Worm (Caenorhabditis elegans) whole organism, L4/young adult: ENCODE results near the gene mrps-9.

Experiments used
- W03F9.2 ChIP-seq: fragments of 150-350 bp; optimal IDR thresholded peaks from 2 replicates; lab custom pipeline; 2014; ENCODE audit warnings: missing biosample characterization, missing genetic modification characterization
- dao-5 ChIP-seq: sonication (generic microtip); optimal IDR thresholded peaks from 2 replicates; lab custom pipeline; 2016; ENCODE audit warnings: missing genotype, missing genetic modification characterization, moderate library complexity, missing compliant biosample characterization
- him-1 ChIP-seq: sonication (generic microtip); optimal IDR thresholded peaks from 2 replicates; lab custom pipeline; 2016; ENCODE audit warnings: missing genotype, missing genetic modification reagents, missing genetic modification characterization, missing compliant biosample characterization

Gene mrps-9

ce11 chrIII:8265753-8266152 is at the start of gene mrps-9:
Gene mrps-9 (plus strand): TSS chrIII:8266062.
- TF ChIP-seq dao-5 = no peak
- TF ChIP-seq him-1 (tag; lab: Kevin White, UChicago) = no peak
- TF ChIP-seq W03F9.2 (tag; lab: Kevin White, UChicago) = peak; percentile 13

- TF ChIP-seq him-1 (tag; lab: Kevin White, UChicago) (no peak), dao-5 (no peak), W03F9.2 (tag; lab: Kevin White, UChicago) (no peak)
These were observed 49.6 kb upstream of the mrps-9 start, which contains the start of gene unc-86 for ce11 chrIII:8216224-8216623. Gene unc-86 (minus strand): TSS chrIII:8216336.

- TF ChIP-seq him-1 (tag; lab: Kevin White, UChicago) (no peak), dao-5 (no peak), W03F9.2 (tag; lab: Kevin White, UChicago) (no peak)
These were observed 47.9 kb upstream of the mrps-9 start, which contains the start of gene C30A5.16 for ce11 chrIII:8217919-8218318. Gene C30A5.16 (plus strand): TSS chrIII:8218219.

- no peak for TF ChIP-seq dao-5
- no peak for TF ChIP-seq W03F9.2 (tag; lab: Kevin White, UChicago)
- TF ChIP-seq him-1 (tag; lab: Kevin White, UChicago) = no peak
These were observed 45.8 kb upstream of the mrps-9 start for ce11 chrIII:8220081-8220480.

- TF ChIP-seq W03F9.2 (tag; lab: Kevin White, UChicago) (no peak), him-1 (tag; lab: Kevin White, UChicago) (no peak), dao-5 (no peak)
These were observed 41.1 kb upstream of the mrps-9 start, which contains the start of gene mob-4 for ce11 chrIII:8224769-8225168. Gene mob-4 (plus strand): TSS chrIII:8225097.

- TF ChIP-seq him-1 (tag; lab: Kevin White, UChicago) (no peak), dao-5 (no peak), W03F9.2 (tag; lab: Kevin White, UChicago) (no peak)
These were observed 39.7 kb upstream of the mrps-9 start, which contains the start of gene rfs-1 for ce11 chrIII:8226178-8226577. Gene rfs-1 (plus strand): TSS chrIII:8226478.

ce11 chrIII:8227511-8227910 is 38.4 kb upstream of the mrps-9 start, which contains the start of gene fbxl-1:
Gene fbxl-1 (plus strand): TSS chrIII:8227830.
- TF ChIP-seq W03F9.2 (tag; lab: Kevin White, UChicago) (peak; percentile 2), dao-5 (no peak), him-1 (tag; lab: Kevin White, UChicago) (peak; percentile 84)

- TF ChIP-seq W03F9.2 (tag; lab: Kevin White, UChicago) (no peak), him-1 (tag; lab: Kevin White, UChicago) (no peak), dao-5 (no peak)
These were observed 36.9 kb upstream of the mrps-9 start for ce11 chrIII:8228916-8229315.

- TF ChIP-seq dao-5 = no peak
- TF ChIP-seq him-1 (tag; lab: Kevin White, UChicago) = no peak
- no peak for TF ChIP-seq W03F9.2 (tag; lab: Kevin White, UChicago)
These were observed 36.4 kb upstream of the mrps-9 start for ce11 chrIII:8229480-8229879.

- TF ChIP-seq W03F9.2 (tag; lab: Kevin White, UChicago) (no peak), him-1 (tag; lab: Kevin White, UChicago) (no peak), dao-5 (no peak)
These were observed 33.2 kb upstream of the mrps-9 start, which contains the start of gene henn-1 for ce11 chrIII:8232634-8233033. Gene henn-1 (plus strand): TSS chrIII:8232651.

ce11 chrIII:8235358-8235757 is 30.5 kb upstream of the mrps-9 start, which contains the start of gene C02F5.14:
Gene C02F5.14 (minus strand): TSS chrIII:8235514.
- no peak for TF ChIP-seq dao-5
- TF ChIP-seq him-1 (tag; lab: Kevin White, UChicago) = no peak
- no peak for TF ChIP-seq W03F9.2 (tag; lab: Kevin White, UChicago)

ce11 chrIII:8235880-8236279 is 30.0 kb upstream of the mrps-9 start, which contains the start of gene C02F5.5:
Gene C02F5.5 (plus strand): TSS chrIII:8236180.
- TF ChIP-seq dao-5 (no peak), him-1 (tag; lab: Kevin White, UChicago) (no peak), W03F9.2 (tag; lab: Kevin White, UChicago) (no peak)

ce11 chrIII:8237827-8238226 is 28.0 kb upstream of the mrps-9 start, which contains the start of gene tsp-2:
Gene tsp-2 (minus strand): TSS chrIII:8237935.
- no peak for TF ChIP-seq W03F9.2 (tag; lab: Kevin White, UChicago)
- no peak for TF ChIP-seq him-1 (tag; lab: Kevin White, UChicago)
- no peak for TF ChIP-seq dao-5

- TF ChIP-seq dao-5 = no peak
- TF ChIP-seq him-1 (tag; lab: Kevin White, UChicago) = no peak
- no peak for TF ChIP-seq W03F9.2 (tag; lab: Kevin White, UChicago)
These were observed 26.5 kb upstream of the mrps-9 start, which contains the start of gene tsp-1 for ce11 chrIII:8239325-8239724. Gene tsp-1 (minus strand): TSS chrIII:8239423.

- TF ChIP-seq him-1 (tag; lab: Kevin White, UChicago) = no peak
- TF ChIP-seq dao-5 = no peak
- no peak for TF ChIP-seq W03F9.2 (tag; lab: Kevin White, UChicago)
These were observed 25.6 kb upstream of the mrps-9 start for ce11 chrIII:8240247-8240646.
